Fruit fly (Drosophila melanogaster): ENCODE data around the gene CG14322.

CG14322 gene

DNA sequence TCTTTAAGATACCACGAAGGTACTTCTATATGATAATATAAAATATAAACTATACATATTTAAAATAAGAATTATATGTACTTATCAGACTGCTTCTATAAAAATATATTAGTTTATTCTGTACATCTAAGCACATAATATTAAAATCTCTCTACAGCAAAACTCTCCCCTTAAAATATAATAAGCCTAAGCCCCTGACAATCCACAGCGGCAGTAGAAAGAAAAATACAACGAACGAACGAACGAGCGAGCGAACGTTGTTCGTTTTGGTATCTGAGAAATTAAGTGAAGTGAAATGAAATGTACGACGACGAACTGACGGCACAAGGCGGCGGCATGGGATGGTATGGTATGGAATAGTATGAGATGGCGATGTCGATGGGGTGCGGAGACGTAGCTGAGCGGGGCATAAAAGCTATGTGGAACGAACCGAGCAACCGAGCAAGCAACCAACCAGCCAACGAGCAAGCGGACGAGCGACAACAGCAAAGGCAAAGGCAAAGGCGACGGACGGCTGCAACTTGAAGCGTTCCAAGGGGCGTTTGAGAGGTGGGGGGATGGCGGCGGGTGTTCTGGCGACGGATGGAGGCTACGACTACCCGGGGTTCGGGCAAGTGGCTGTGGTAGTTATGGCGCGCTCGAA is 53.1 kb downstream of the CG14322 start (continued):
- TF ChIP-seq CG31388 (GFP tag; optimal IDR thresholded peaks at IDR 0.05) (peak; percentile 86), CG32772 (GFP tag; IDR thresholded peaks at IDR 0.05) (peak; percentile 98), oc (tag; optimal IDR thresholded peaks at IDR 0.05) (peak; percentile 98), kni (GFP tag; optimal IDR thresholded peaks at IDR 0.05) (peak; percentile 69), Adf1 (GFP tag; IDR thresholded peaks at IDR 0.05) (peak; percentile 81), sqz (GFP tag; optimal IDR thresholded peaks at IDR 0.05) (no peak), Ptx1 (GFP tag; IDR thresholded peaks at IDR 0.05) (peak; percentile 99), CG9817 (tag; optimal IDR thresholded peaks at IDR 0.05) (peak; percentile 99), CG9215 (GFP tag; IDR thresholded peaks at IDR 0.05) (peak; percentile 98), zfh2 (GFP tag; optimal IDR thresholded peaks at IDR 0.05) (peak; percentile 83), pb (GFP tag; optimal IDR thresholded peaks at IDR 0.05) (peak; percentile 30), corto (GFP tag; optimal IDR thresholded peaks at IDR 0.05) (peak; percentile 95), crol (GFP tag; IDR thresholded peaks at IDR 0.05) (peak; percentile 99), Awh (GFP tag; IDR thresholded peaks at IDR 0.05) (peak; percentile 98), Lim3 (GFP tag; IDR thresholded peaks at IDR 0.05) (peak; percentile 94), ash1 (GFP tag; optimal IDR thresholded peaks at IDR 0.05) (peak; percentile 84), unpg (GFP tag; optimal IDR thresholded peaks at IDR 0.05) (peak; percentile 99), CG31441 (GFP tag; IDR thresholded peaks at IDR 0.05) (peak; percentile 99), vfl (GFP tag; optimal IDR thresholded peaks at IDR 0.05) (peak; percentile 86), D19B (GFP tag; optimal IDR thresholded peaks at IDR 0.05) (peak; percentile 96), Hr39 (optimal IDR thresholded peaks at IDR 0.05) (no peak), phol (tag; optimal IDR thresholded peaks at IDR 0.05) (peak; percentile 97), Nf-YB (GFP tag; optimal IDR thresholded peaks at IDR 0.05) (peak; percentile 89), CG2889 (GFP tag; IDR thresholded peaks at IDR 0.05) (peak; percentile 97), CG13775 (GFP tag; optimal IDR thresholded peaks at IDR 0.05) (peak; percentile 98), gcm (GFP tag; optimal IDR thresholded peaks at IDR 0.05) (peak; percentile 99), Hr78 (GFP tag; optimal IDR thresholded peaks at IDR 0.05) (peak in 1 of 2 experiments; percentile 95), disco-r (GFP tag; optimal IDR thresholded peaks at IDR 0.05) (peak; percentile 13), fd3F (GFP tag; optimal IDR thresholded peaks at IDR 0.05) (peak; percentile 99), CG18764 (GFP tag; optimal IDR thresholded peaks at IDR 0.05) (peak; percentile 93), sima (GFP tag; optimal IDR thresholded peaks at IDR 0.05) (peak; percentile 67), ttk (GFP tag; IDR thresholded peaks at IDR 0.05) (peak; percentile 98), Dip3 (GFP tag; optimal IDR thresholded peaks at IDR 0.05) (peak; percentile 77), CG1832 (GFP tag; optimal IDR thresholded peaks at IDR 0.05) (no peak), CG18262 (tag; optimal IDR thresholded peaks at IDR 0.05) (peak; percentile 99), CG15601 (tag; optimal IDR thresholded peaks at IDR 0.05) (peak; percentile 98), Antp (GFP tag; optimal IDR thresholded peaks at IDR 0.05) (peak; percentile 55), CG34376 (GFP tag; optimal IDR thresholded peaks at IDR 0.05) (peak; percentile 95), CG7556 (GFP tag; optimal IDR thresholded peaks at IDR 0.05) (peak; percentile 100), Side (GFP tag; optimal IDR thresholded peaks at IDR 0.05) (peak; percentile 72), tio (GFP tag; optimal IDR thresholded peaks at IDR 0.05) (no peak), CG4404 (GFP tag; IDR thresholded peaks at IDR 0.05) (peak; percentile 96), CG10565 (GFP tag; optimal IDR thresholded peaks at IDR 0.05) (peak; percentile 43), Dip2 (GFP tag; IDR thresholded peaks at IDR 0.05) (peak; percentile 73), CG43689 (GFP tag; IDR thresholded peaks at IDR 0.05) (peak; percentile 96), CG12219 (GFP tag; optimal IDR thresholded peaks at IDR 0.05) (peak; percentile 92), gfzf (GFP tag; optimal IDR thresholded peaks at IDR 0.05) (no peak), HmgZ (tag; optimal IDR thresholded peaks at IDR 0.05) (peak; percentile 97), eve (GFP tag; optimal IDR thresholded peaks at IDR 0.05) (no peak), CG17328 (GFP tag; IDR thresholded peaks at IDR 0.05) (peak; percentile 97)
